Worm (Caenorhabditis elegans) whole organism, early embryonic: ENCODE results near the gene algn-5.

Experiments used
- F13C5.2 ChIP-seq: sonication (generic microtip); optimal IDR thresholded peaks from 2 replicates; lab custom pipeline; 2017; ENCODE audit warnings: mild to moderate bottlenecking, missing genetic modification characterization, inconsistent platforms, missing compliant biosample characterization
- aly-1 ChIP-seq: sonication (generic microtip); optimal IDR thresholded peaks from 2 replicates; lab custom pipeline; 2016; ENCODE audit warnings: missing genetic modification characterization, missing compliant biosample characterization
- flt-1 ChIP-seq: fragments of 200-800 bp; sonication (Bioruptor generic); IDR thresholded peaks from 2 replicates; pipeline ENCODE4 v1.3.6; 2022; ENCODE audit warnings: missing genetic modification characterization, missing compliant biosample characterization
- hmg-4 ChIP-seq: fragments of 200-800 bp; sonication (Bioruptor generic); optimal IDR thresholded peaks from 2 replicates; lab custom pipeline; 2018; ENCODE audit warnings: mild to moderate bottlenecking, missing genetic modification characterization, missing compliant biosample characterization
- tbx-11 ChIP-seq: fragments of 200-800 bp; sonication (Bioruptor generic); IDR thresholded peaks from 2 replicates; pipeline ENCODE4 v1.3.6; 2022; ENCODE audit warnings: missing genetic modification characterization, missing compliant biosample characterization

ce11 chrV:4248359-4248758 lies 53.0 kb downstream of the algn-5 start:
- no peak for TF ChIP-seq F13C5.2
- no peak for TF ChIP-seq flt-1 (GFP tag; lab: Robert Waterston, UW)
- TF ChIP-seq hmg-4 (GFP tag; lab: Kevin White, UChicago) = no peak
- TF ChIP-seq aly-1 = no peak
- TF ChIP-seq tbx-11 (GFP tag; lab: Robert Waterston, UW) = no peak
